Fruit fly (Drosophila melanogaster) whole organism, prepupa: ENCODE measurements around the gene Rbfox1.

Source experiments
- CG3032 ChIP-seq: fragments of 200-800 bp; optimal IDR thresholded peaks from 2 replicates; lab custom pipeline; 2019; ENCODE audit warnings: missing biosample characterization, mild to moderate bottlenecking, missing genetic modification characterization, moderate library complexity
- CG6854 ChIP-seq: fragments of 200-800 bp; sonication (Bioruptor generic); optimal IDR thresholded peaks from 2 replicates; lab custom pipeline; 2017; ENCODE audit warnings: missing biosample characterization, mild to moderate bottlenecking, missing genetic modification characterization
- CG8119 ChIP-seq: fragments of 200-800 bp; sonication (Bioruptor generic); IDR thresholded peaks from 3 replicates; pipeline ENCODE4 v1.3.6; 2022; ENCODE audit warnings: missing biosample characterization, missing genetic modification characterization
- CG8632 ChIP-seq: fragments of 200-800 bp; sonication (Bioruptor generic); optimal IDR thresholded peaks from 3 replicates; lab custom pipeline; 2016; ENCODE audit warnings: missing biosample characterization, missing genetic modification characterization
- esn ChIP-seq: fragments of 200-800 bp; sonication (Bioruptor generic); optimal IDR thresholded peaks from 2 replicates; lab custom pipeline; 2016; ENCODE audit warnings: missing biosample characterization, mild to moderate bottlenecking, missing genetic modification characterization, moderate library complexity
- spab ChIP-seq: fragments of 200-800 bp; sonication (Bioruptor generic); optimal IDR thresholded peaks from 2 replicates; lab custom pipeline; 2017; ENCODE audit warnings: missing biosample characterization, mild to moderate bottlenecking, missing genetic modification characterization, missing genetic modification reagents

- TF ChIP-seq spab (GFP tag; lab: Kevin White, UChicago) = no peak
- TF ChIP-seq CG8119 (GFP tag; lab: Robert Waterston, UW) = peak; percentile 62
- TF ChIP-seq CG3032 (tag; lab: Kevin White, UChicago) = no peak
- no peak for TF ChIP-seq CG8632 (GFP tag; lab: Kevin White, UChicago)
- no peak for TF ChIP-seq esn (GFP tag; lab: Kevin White, UChicago)
- no peak for TF ChIP-seq CG6854 (GFP tag; lab: Kevin White, UChicago)
Measured at dm6 chr3L:10531059-10531458, 49.8 kb downstream of the Rbfox1 start.
